Fruit fly (Drosophila melanogaster): Measurements from ENCODE around the gene alpha-Man-IIa.

dm6 chr3R:9437618-9438017, 25.3 kb downstream of the alpha-Man-IIa start:
- no peak for TF ChIP-seq CG33017 (tag; optimal IDR thresholded peaks at IDR 0.05)
- no peak for TF ChIP-seq CG5204 (GFP tag; optimal IDR thresholded peaks at IDR 0.05)
- TF ChIP-seq bab1 (GFP tag; optimal IDR thresholded peaks at IDR 0.05): no peak
- no peak for TF ChIP-seq tj (GFP tag; optimal IDR thresholded peaks at IDR 0.05)
- no peak for TF ChIP-seq kay (GFP tag; ENCODE audit: borderline replicate concordance)
